Worm (Caenorhabditis elegans): ENCODE measurements around the gene C36E6.2.

Gene C36E6.2

DNA sequence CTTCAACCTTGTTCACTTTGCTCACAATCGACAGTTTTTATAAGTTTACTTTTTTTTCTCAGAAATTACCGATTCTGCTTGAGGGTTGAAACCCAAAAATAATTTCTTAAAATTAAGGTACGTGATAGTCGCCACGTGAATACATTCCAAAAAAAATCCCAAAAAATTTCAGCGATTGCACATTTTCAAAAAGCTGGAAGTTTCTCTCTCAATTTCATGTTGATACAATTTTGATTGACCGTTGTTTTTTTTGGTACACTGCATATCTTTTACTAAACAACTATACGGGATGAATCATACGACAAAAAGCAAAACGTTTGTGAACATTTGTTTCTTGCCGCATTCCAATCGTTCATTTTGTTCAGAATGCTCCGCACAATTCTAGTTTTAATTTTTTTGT, 13.1 kb upstream of the C36E6.2 start, which contains the start of gene C36E6.8:
TSS of gene C36E6.8 (plus strand) at position 301 of the 400 bp plus-strand sequence.
- TF ChIP-seq zip-8 (tag; optimal IDR thresholded peaks at IDR 0.05): no peak
- TF ChIP-seq lin-32 (GFP tag; optimal IDR thresholded peaks at IDR 0.05): no peak
- TF ChIP-seq unc-39 (tag; optimal IDR thresholded peaks at IDR 0.05): no peak
- no peak for TF ChIP-seq nhr-76 (tag; optimal IDR thresholded peaks at IDR 0.05)
- TF ChIP-seq unc-120 (tag; optimal IDR thresholded peaks at IDR 0.05; ENCODE audit: poor library complexity, severe bottlenecking): no peak
- no peak for TF ChIP-seq nhr-237 (tag; optimal IDR thresholded peaks at IDR 0.05)
- no peak for TF ChIP-seq ceh-83 (GFP tag; optimal IDR thresholded peaks at IDR 0.05)
- no peak for TF ChIP-seq snpc-4 (tag; optimal IDR thresholded peaks at IDR 0.05)
- TF ChIP-seq sptf-1 (tag; optimal IDR thresholded peaks at IDR 0.05): no peak

ce11 chrX:17456536-17457165, 5.2 kb downstream of the C36E6.2 start, which contains the start of gene mlc-2:
mlc-2 (minus strand) TSS chrX:17456586.
- TF ChIP-seq blmp-1 (tag; optimal IDR thresholded peaks at IDR 0.05): no peak
- TF ChIP-seq ham-2 (GFP tag; optimal IDR thresholded peaks at IDR 0.05): no peak
- peak; percentile 37 for TF ChIP-seq unc-62 (GFP tag; optimal IDR thresholded peaks at IDR 0.05)
- peak; percentile 51 for TF ChIP-seq M03D4.4 (tag; optimal IDR thresholded peaks at IDR 0.05)
- peak; percentile 72 for TF ChIP-seq hlh-1 (tag; optimal IDR thresholded peaks at IDR 0.05)
- peak; percentile 97 for TF ChIP-seq unc-120 (tag; optimal IDR thresholded peaks at IDR 0.05; ENCODE audit: poor library complexity, severe bottlenecking)
- no peak for TF ChIP-seq nhr-237 (tag; optimal IDR thresholded peaks at IDR 0.05)
- no peak for TF ChIP-seq nhr-12 (tag; optimal IDR thresholded peaks at IDR 0.05)

- TF ChIP-seq unc-120 (tag; optimal IDR thresholded peaks at IDR 0.05; ENCODE audit: poor library complexity, severe bottlenecking) (peak; percentile 86), ceh-83 (GFP tag; optimal IDR thresholded peaks at IDR 0.05) (peak; percentile 24), nhr-76 (tag; optimal IDR thresholded peaks at IDR 0.05) (no peak), hlh-1 (tag; optimal IDR thresholded peaks at IDR 0.05) (peak; percentile 77), unc-62 (GFP tag; optimal IDR thresholded peaks at IDR 0.05) (no peak)
These were observed 7.4 kb downstream of the C36E6.2 start, which contains the start of gene mlc-1 for ce11 chrX:17458887-17459286. mlc-1 (plus strand) TSS chrX:17459210.

DNA sequence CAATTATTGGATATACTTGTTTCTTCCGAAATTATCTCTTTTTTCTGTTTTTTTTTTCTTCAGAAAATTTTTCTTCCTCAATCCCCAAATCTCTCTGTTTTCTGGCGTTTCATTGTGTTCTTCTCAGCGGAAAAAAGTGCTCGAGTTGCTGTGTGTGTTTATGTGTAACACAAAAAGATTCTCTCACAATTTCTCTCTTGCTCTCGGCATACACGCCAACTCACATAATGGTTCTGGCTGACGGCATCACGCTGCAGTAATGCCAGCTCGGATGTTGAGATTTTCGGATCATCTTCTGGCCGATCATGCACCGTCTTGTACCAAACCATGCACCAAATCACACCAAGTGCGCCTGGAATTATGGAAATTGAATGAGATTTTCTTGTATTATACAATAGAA, 10.5 kb downstream of the C36E6.2 start:
- TF ChIP-seq ztf-11 (tag; optimal IDR thresholded peaks at IDR 0.05): no peak
- TF ChIP-seq hlh-1 (tag; optimal IDR thresholded peaks at IDR 0.05): peak; percentile 32

ce11 chrX:17464801-17465200, 13.3 kb downstream of the C36E6.2 start, which contains the start of gene slc-17.1:
slc-17.1 (minus strand) TSS chrX:17464901.
- TF ChIP-seq ceh-43 (GFP tag; optimal IDR thresholded peaks at IDR 0.05) (no peak), cnd-1 (tag; optimal IDR thresholded peaks at IDR 0.05) (no peak), tbx-8 (GFP tag; optimal IDR thresholded peaks at IDR 0.05) (no peak)

DNA sequence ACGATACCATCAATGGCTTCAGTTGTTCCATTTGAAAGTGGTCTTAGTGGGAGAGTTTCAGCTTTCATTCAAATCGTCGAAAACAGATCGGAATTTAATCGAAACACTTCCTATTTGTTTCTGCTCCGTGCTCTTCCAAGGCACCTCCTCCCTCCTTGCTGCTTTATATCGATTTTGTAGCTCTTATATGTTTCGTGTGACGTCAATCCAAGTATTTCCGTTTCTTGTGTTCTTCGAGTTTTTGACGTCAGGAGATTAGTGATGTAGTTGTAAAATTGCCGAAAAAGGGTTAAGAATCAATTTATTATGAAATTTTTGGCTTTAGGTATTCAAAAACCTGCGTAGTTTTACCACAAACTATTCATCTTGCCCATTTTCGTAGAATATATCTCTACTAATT, 15.1 kb downstream of the C36E6.2 start, which contains the start of gene ZK54.3:
TSS of gene ZK54.3 (minus strand) at position 391 of the 400 bp plus-strand sequence.
- TF ChIP-seq unc-62 (GFP tag; optimal IDR thresholded peaks at IDR 0.05): no peak
- no peak for TF ChIP-seq nhr-2 (tag; optimal IDR thresholded peaks at IDR 0.05)
- TF ChIP-seq blmp-1 (tag; optimal IDR thresholded peaks at IDR 0.05): no peak
- TF ChIP-seq ceh-39 (tag; optimal IDR thresholded peaks at IDR 0.05): no peak
- no peak for TF ChIP-seq pha-4 (tag; optimal IDR thresholded peaks at IDR 0.05)

- TF ChIP-seq lin-32 (GFP tag; optimal IDR thresholded peaks at IDR 0.05): no peak
- TF ChIP-seq ztf-11 (tag; optimal IDR thresholded peaks at IDR 0.05): no peak
These were observed 17.0 kb downstream of the C36E6.2 start for ce11 chrX:17468483-17468882.

DNA sequence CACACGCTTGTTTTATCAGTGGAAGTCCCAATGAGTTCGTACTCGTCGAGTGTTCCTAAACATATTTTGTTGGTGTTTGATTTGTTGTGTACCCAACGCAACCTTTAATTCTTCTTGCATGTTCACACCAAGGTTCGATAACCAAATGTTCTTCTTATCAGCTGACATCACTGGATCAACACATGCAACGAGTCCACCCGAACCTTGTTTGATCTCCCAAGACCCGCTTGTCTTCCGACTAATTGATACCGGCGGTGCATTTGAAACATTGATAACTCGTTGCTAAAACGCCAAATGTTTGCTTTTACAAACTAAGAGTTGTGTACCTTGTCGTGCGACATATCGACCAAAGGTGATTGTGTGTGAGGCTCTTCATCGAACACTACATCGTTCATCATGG, 20.2 kb downstream of the C36E6.2 start:
- TF ChIP-seq ceh-43 (GFP tag; optimal IDR thresholded peaks at IDR 0.05): no peak
- no peak for TF ChIP-seq lin-32 (GFP tag; optimal IDR thresholded peaks at IDR 0.05)
- TF ChIP-seq pha-4 (tag; optimal IDR thresholded peaks at IDR 0.05): no peak
- no peak for TF ChIP-seq nhr-12 (tag; optimal IDR thresholded peaks at IDR 0.05)
- no peak for TF ChIP-seq lin-13 (tag; optimal IDR thresholded peaks at IDR 0.05)
